Fruit fly (Drosophila melanogaster) whole organism, wandering third instar larva: Measurements from ENCODE around the gene FoxL1.

ENCODE experiments used
- Abd-B ChIP-seq: fragments of >200 bp; optimal IDR thresholded peaks from 2 replicates; lab custom pipeline; 2017; ENCODE audit warnings: missing biosample characterization, missing genetic modification characterization
- CG9705 ChIP-seq: fragments of 200-800 bp; sonication (Bioruptor generic); optimal IDR thresholded peaks from 2 replicates; lab custom pipeline; 2018; ENCODE audit warnings: missing biosample characterization, mild to moderate bottlenecking, missing genetic modification characterization
- CrebA ChIP-seq: fragments of 200-800 bp; sonication (Bioruptor generic); optimal IDR thresholded peaks from 2 replicates; lab custom pipeline; 2016; ENCODE audit warnings: missing biosample characterization, mild to moderate bottlenecking, missing genetic modification characterization, borderline replicate concordance
- Dfd ChIP-seq: fragments of >200 bp; optimal IDR thresholded peaks from 2 replicates; lab custom pipeline; 2017; ENCODE audit warnings: missing biosample characterization, missing genetic modification characterization
- Dif ChIP-seq: fragments of 200-275, 200-300 bp; sonication (Bioruptor generic); optimal IDR thresholded peaks from 2 replicates; lab custom pipeline; 2018; ENCODE audit warnings: missing biosample characterization, missing genetic modification characterization; ENCODE audit not compliant: partially characterized antibody
- GATAd ChIP-seq: sonication (Bioruptor generic); optimal IDR thresholded peaks from 2 replicates; lab custom pipeline; 2016; ENCODE audit warnings: missing biosample characterization, missing genetic modification characterization
- HLH106 ChIP-seq: fragments of 200-800 bp; optimal IDR thresholded peaks from 3 replicates; lab custom pipeline; 2019; ENCODE audit warnings: missing biosample characterization, mild to moderate bottlenecking, missing genetic modification characterization, moderate library complexity
- Hnf4 ChIP-seq: fragments of 200-800 bp; sonication (Bioruptor generic); optimal IDR thresholded peaks from 2 replicates; lab custom pipeline; 2016; ENCODE audit warnings: missing biosample characterization, mild to moderate bottlenecking, missing genetic modification characterization
- Hr78 ChIP-seq: fragments of >200 bp; optimal IDR thresholded peaks from 2 replicates; lab custom pipeline; 2017; ENCODE audit warnings: missing biosample characterization, missing genetic modification characterization
- Jra ChIP-seq: sonication (Bioruptor generic); optimal IDR thresholded peaks from 2 replicates; lab custom pipeline; 2016; ENCODE audit warnings: missing biosample characterization, missing genetic modification characterization
- Mio ChIP-seq: sonication (Bioruptor generic); optimal IDR thresholded peaks from 2 replicates; lab custom pipeline; 2016; ENCODE audit warnings: missing biosample characterization, missing genetic modification characterization
- Myc ChIP-seq: fragments of >200 bp; optimal IDR thresholded peaks from 2 replicates; lab custom pipeline; 2017
- N ChIP-seq: fragments of >200 bp; optimal IDR thresholded peaks from 2 replicates; lab custom pipeline; 2018; ENCODE audit warnings: missing biosample characterization, missing external identifiers, missing genetic modification characterization
- OdsH ChIP-seq: fragments of 200-800 bp; sonication (Bioruptor generic); optimal IDR thresholded peaks from 2 replicates; lab custom pipeline; 2016; ENCODE audit warnings: missing biosample characterization, mild to moderate bottlenecking, missing genetic modification characterization
- Rel ChIP-seq, 2 experiments: fragments of 200-800 bp; sonication (Bioruptor generic) in 1 of 2; optimal IDR thresholded peaks; 2 replicates in 1 of 2; 3 replicates in 1 of 2; lab custom pipeline; 2016 to 2019; ENCODE audit warnings: mild to moderate bottlenecking in 2 of 2, missing biosample characterization in 2 of 2, missing genetic modification characterization in 2 of 2, moderate library complexity in 1 of 2
- Sp1 ChIP-seq: fragments of 200-800 bp; sonication (Bioruptor generic); optimal IDR thresholded peaks from 3 replicates; lab custom pipeline; 2019; ENCODE audit warnings: missing biosample characterization, mild to moderate bottlenecking, missing genetic modification characterization, moderate library complexity
- br ChIP-seq: fragments of 200-800 bp; sonication (Bioruptor generic); optimal IDR thresholded peaks from 2 replicates; lab custom pipeline; 2016; ENCODE audit warnings: missing biosample characterization, missing genetic modification characterization
- dl ChIP-seq, 2 experiments: fragments of 175-275, 200-275 bp in 1 of 2; fragments of 200-275 bp in 1 of 2; sonication (Bioruptor generic); optimal IDR thresholded peaks; lab custom pipeline; 2018; ENCODE audit warnings: mild to moderate bottlenecking in 2 of 2, missing biosample characterization in 2 of 2, missing genetic modification characterization in 2 of 2, moderate library complexity in 2 of 2; ENCODE audit not compliant: partially characterized antibody in 2 of 2, insufficient read depth in 1 of 2
- dmrt93B ChIP-seq: fragments of 200-800 bp; sonication (Bioruptor generic); optimal IDR thresholded peaks from 2 replicates; lab custom pipeline; 2018; ENCODE audit warnings: missing biosample characterization, mild to moderate bottlenecking, missing genetic modification characterization
- foxo ChIP-seq, 2 experiments: fragments of 200-800 bp; sonication (Bioruptor generic); optimal IDR thresholded peaks; 2 replicates in 1 of 2; 3 replicates in 1 of 2; lab custom pipeline; 2016 to 2017; ENCODE audit warnings: missing biosample characterization in 2 of 2, missing genetic modification characterization in 2 of 2
- fru ChIP-seq: fragments of 200-800 bp; sonication (Bioruptor generic); optimal IDR thresholded peaks from 3 replicates; lab custom pipeline; 2016; ENCODE audit warnings: missing biosample characterization, mild to moderate bottlenecking, missing genetic modification characterization
- jim ChIP-seq: fragments of 175-275, 200-325 bp; sonication (Bioruptor generic); optimal IDR thresholded peaks from 2 replicates; lab custom pipeline; 2016; ENCODE audit warnings: missing biosample characterization, mild to moderate bottlenecking, missing genetic modification characterization
- lola ChIP-seq: fragments of >200 bp; optimal IDR thresholded peaks from 2 replicates; lab custom pipeline; 2017; ENCODE audit warnings: missing biosample characterization, missing genetic modification characterization
- pan ChIP-seq: fragments of >200 bp; optimal IDR thresholded peaks from 2 replicates; lab custom pipeline; 2017
- psq ChIP-seq: fragments of 200-800 bp; sonication (Bioruptor generic); optimal IDR thresholded peaks from 3 replicates; lab custom pipeline; 2017; ENCODE audit warnings: missing biosample characterization, mild to moderate bottlenecking, missing genetic modification characterization, moderate library complexity
- rgr ChIP-seq: fragments of 200-800 bp; sonication (Bioruptor generic); optimal IDR thresholded peaks from 3 replicates; lab custom pipeline; 2016; ENCODE audit warnings: missing biosample characterization, mild to moderate bottlenecking, missing genetic modification characterization
- sage ChIP-seq: fragments of 200-800 bp; sonication (Bioruptor generic); optimal IDR thresholded peaks from 2 replicates; lab custom pipeline; 2016; ENCODE audit warnings: missing biosample characterization, mild to moderate bottlenecking, missing genetic modification characterization
- sv ChIP-seq: fragments of 200-800 bp; sonication (Bioruptor generic); optimal IDR thresholded peaks from 3 replicates; lab custom pipeline; 2016; ENCODE audit warnings: missing biosample characterization, missing genetic modification characterization
- tai ChIP-seq: sonication (Bioruptor generic); optimal IDR thresholded peaks from 2 replicates; lab custom pipeline; 2016; ENCODE audit warnings: missing biosample characterization, missing genetic modification characterization
- usp ChIP-seq: fragments of >200 bp; optimal IDR thresholded peaks from 2 replicates; lab custom pipeline; 2017; ENCODE audit warnings: missing biosample characterization, missing genetic modification characterization
- woc ChIP-seq: sonication (Bioruptor generic); optimal IDR thresholded peaks from 2 replicates; lab custom pipeline; 2016; ENCODE audit warnings: missing biosample characterization, mild to moderate bottlenecking, missing genetic modification characterization

Gene FoxL1

dm6 chr3L:4031762-4032161, 13.1 kb downstream of the FoxL1 start, which contains the start of the genes Gr64d and Gr64e:
Gr64d (plus strand) TSS chr3L:4032062.
Gr64e (plus strand) TSS chr3L:4032141.
- TF ChIP-seq Myc (lab: Kevin White, UChicago): no peak
- TF ChIP-seq HLH106 (tag; lab: Kevin White, UChicago): no peak
- TF ChIP-seq Dif (GFP tag; lab: Kevin White, UChicago): no peak
- no peak for TF ChIP-seq GATAd
- no peak for TF ChIP-seq fru
- no peak for TF ChIP-seq Sp1 (GFP tag; lab: Kevin White, UChicago)
- TF ChIP-seq woc (GFP tag; lab: Kevin White, UChicago): no peak
- TF ChIP-seq Hr78 (GFP tag; lab: Kevin White, UChicago): no peak
- no peak for TF ChIP-seq br
- TF ChIP-seq Mio (GFP tag; lab: Kevin White, UChicago): no peak
- TF ChIP-seq Rel (GFP tag; optimal IDR thresholded peaks at IDR 0.05; lab: Kevin White, UChicago): no peak
- no peak for TF ChIP-seq Rel (tag; optimal IDR thresholded peaks at IDR 0.05; lab: Kevin White, UChicago)
- no peak for TF ChIP-seq usp (GFP tag; lab: Kevin White, UChicago)
- no peak for TF ChIP-seq CG9705 (GFP tag; lab: Kevin White, UChicago)
- TF ChIP-seq CrebA (GFP tag; lab: Kevin White, UChicago): no peak
- no peak for TF ChIP-seq Jra (GFP tag; lab: Kevin White, UChicago)
- no peak for TF ChIP-seq Abd-B (GFP tag; lab: Kevin White, UChicago)
- no peak for TF ChIP-seq sv

dm6 chr3L:4035499-4035898, 16.8 kb downstream of the FoxL1 start, which contains the start of gene Gr64f:
Gr64f (plus strand) TSS chr3L:4035799.
- TF ChIP-seq Hr78 (GFP tag; lab: Kevin White, UChicago): no peak
- TF ChIP-seq dl (GFP tag; optimal IDR thresholded peaks at IDR 0.05; lab: Kevin White, UChicago; ENCODE audit: insufficient read depth in 1 of 2, partially characterized antibody in 2 of 2): no peak
- no peak for TF ChIP-seq pan (lab: Kevin White, UChicago)
- TF ChIP-seq jim (GFP tag; lab: Kevin White, UChicago): no peak
- no peak for TF ChIP-seq dmrt93B (GFP tag; lab: Kevin White, UChicago)
- no peak for TF ChIP-seq Dfd (GFP tag; lab: Kevin White, UChicago)
- TF ChIP-seq Abd-B (GFP tag; lab: Kevin White, UChicago): no peak
- no peak for TF ChIP-seq lola
- TF ChIP-seq Myc (lab: Kevin White, UChicago): no peak
- no peak for TF ChIP-seq N
- no peak for TF ChIP-seq fru
- TF ChIP-seq tai: no peak

- TF ChIP-seq sv (peak; percentile 27), psq (GFP tag; lab: Kevin White, UChicago) (peak; percentile 60), Myc (lab: Kevin White, UChicago) (peak; percentile 52), HLH106 (tag; lab: Kevin White, UChicago) (peak; percentile 76), dmrt93B (GFP tag; lab: Kevin White, UChicago) (peak; percentile 60), OdsH (GFP tag; lab: Kevin White, UChicago) (peak; percentile 34), N (no peak), rgr (no peak)
Observed at dm6 chr3L:4040247-4040925, 21.7 kb downstream of the FoxL1 start, which contains the start of the genes CG11593 and Rcd5. CG11593 (minus strand) TSS chr3L:4040482. Rcd5 (plus strand) TSS chr3L:4040529.

dm6 chr3L:4044497-4044896, 25.8 kb downstream of the FoxL1 start:
- no peak for TF ChIP-seq Jra (GFP tag; lab: Kevin White, UChicago)
- TF ChIP-seq usp (GFP tag; lab: Kevin White, UChicago): no peak
- TF ChIP-seq Hnf4 (GFP tag; lab: Kevin White, UChicago): no peak
- no peak for TF ChIP-seq OdsH (GFP tag; lab: Kevin White, UChicago)
- no peak for TF ChIP-seq Mio (GFP tag; lab: Kevin White, UChicago)
- no peak for TF ChIP-seq Dfd (GFP tag; lab: Kevin White, UChicago)
- TF ChIP-seq Hr78 (GFP tag; lab: Kevin White, UChicago): no peak
- TF ChIP-seq sage (GFP tag; lab: Kevin White, UChicago): no peak
- no peak for TF ChIP-seq fru
- TF ChIP-seq CrebA (GFP tag; lab: Kevin White, UChicago): no peak
- TF ChIP-seq psq (GFP tag; lab: Kevin White, UChicago): no peak
- TF ChIP-seq GATAd: no peak
- no peak for TF ChIP-seq lola
- TF ChIP-seq foxo (GFP tag; optimal IDR thresholded peaks at IDR 0.05; lab: Kevin White, UChicago): no peak
